Worm (Caenorhabditis elegans): Measurements from ENCODE around the gene C16D9.3.

C16D9.3 gene

ce11 chrV:8224634-8225033, 15.2 kb downstream of the C16D9.3 start, which contains the start of gene pax-1:
Gene pax-1, plus strand, starts transcription at chrV:8224934.
- TF ChIP-seq unc-62 (GFP tag; optimal IDR thresholded peaks at IDR 0.05) = no peak
- TF ChIP-seq unc-39 (tag; optimal IDR thresholded peaks at IDR 0.05) = no peak
- TF ChIP-seq sea-2 (GFP tag; optimal IDR thresholded peaks at IDR 0.05) = no peak
- TF ChIP-seq nhr-237 (tag; optimal IDR thresholded peaks at IDR 0.05) = no peak
- no peak for TF ChIP-seq aly-2 (tag; optimal IDR thresholded peaks at IDR 0.05)
- TF ChIP-seq ZK546.5 (tag; optimal IDR thresholded peaks at IDR 0.05) = no peak
- TF ChIP-seq nhr-11 (tag; optimal IDR thresholded peaks at IDR 0.05) = no peak
- TF ChIP-seq nfya-1 (tag; optimal IDR thresholded peaks at IDR 0.05; ENCODE audit: insufficient read depth) = no peak
- no peak for TF ChIP-seq jun-1 (tag; optimal IDR thresholded peaks at IDR 0.05)
- TF ChIP-seq ztf-4 (tag; optimal IDR thresholded peaks at IDR 0.05) = no peak
- TF ChIP-seq nhr-67 (tag; optimal IDR thresholded peaks at IDR 0.05) = no peak
- no peak for TF ChIP-seq R02D3.7 (tag; optimal IDR thresholded peaks at IDR 0.05)
- no peak for TF ChIP-seq snpc-4 (tag; optimal IDR thresholded peaks at IDR 0.05)
- no peak for TF ChIP-seq lsy-12 (tag; optimal IDR thresholded peaks at IDR 0.05)
- no peak for TF ChIP-seq nhr-25 (tag; optimal IDR thresholded peaks at IDR 0.05)
- no peak for TF ChIP-seq elt-2 (tag; optimal IDR thresholded peaks at IDR 0.05)
- no peak for TF ChIP-seq ztf-11 (tag; optimal IDR thresholded peaks at IDR 0.05)
- no peak for TF ChIP-seq lin-15B (tag; optimal IDR thresholded peaks at IDR 0.05)
- TF ChIP-seq elt-1 (tag; optimal IDR thresholded peaks at IDR 0.05) = no peak
- TF ChIP-seq fkh-10 (GFP tag; optimal IDR thresholded peaks at IDR 0.05) = no peak

ce11 chrV:8223417-8223816, 16.4 kb downstream of the C16D9.3 start:
- TF ChIP-seq nhr-77 (tag; optimal IDR thresholded peaks at IDR 0.05) = no peak
- no peak for TF ChIP-seq unc-62 (GFP tag; optimal IDR thresholded peaks at IDR 0.05)
- no peak for TF ChIP-seq elt-2 (tag; optimal IDR thresholded peaks at IDR 0.05)
- no peak for TF ChIP-seq ztf-4 (tag; optimal IDR thresholded peaks at IDR 0.05)
- TF ChIP-seq hmg-11 (tag; optimal IDR thresholded peaks at IDR 0.05) = no peak
- no peak for TF ChIP-seq nhr-237 (tag; optimal IDR thresholded peaks at IDR 0.05)
- TF ChIP-seq fos-1 (tag; optimal IDR thresholded peaks at IDR 0.05) = no peak
- TF ChIP-seq ama-1 (optimal IDR thresholded peaks at IDR 0.05) = no peak
- TF ChIP-seq nhr-76 (tag; optimal IDR thresholded peaks at IDR 0.05) = no peak
- no peak for TF ChIP-seq snpc-4 (tag; optimal IDR thresholded peaks at IDR 0.05)
- no peak for TF ChIP-seq skn-1 (tag; optimal IDR thresholded peaks at IDR 0.05)
- no peak for TF ChIP-seq elt-1 (tag; optimal IDR thresholded peaks at IDR 0.05)
- TF ChIP-seq mml-1 (tag; optimal IDR thresholded peaks at IDR 0.05) = no peak
- no peak for TF ChIP-seq ceh-9 (tag; optimal IDR thresholded peaks at IDR 0.05)
- TF ChIP-seq aly-2 (tag; optimal IDR thresholded peaks at IDR 0.05) = no peak

- TF ChIP-seq aly-2 (tag; optimal IDR thresholded peaks at IDR 0.05) (no peak), nhr-25 (tag; optimal IDR thresholded peaks at IDR 0.05) (no peak), nhr-28 (tag; optimal IDR thresholded peaks at IDR 0.05) (no peak), ceh-9 (tag; optimal IDR thresholded peaks at IDR 0.05) (no peak), jun-1 (tag; optimal IDR thresholded peaks at IDR 0.05) (no peak), lin-15B (tag; optimal IDR thresholded peaks at IDR 0.05) (peak; percentile 25), unc-62 (GFP tag; optimal IDR thresholded peaks at IDR 0.05) (no peak), nhr-43 (tag; optimal IDR thresholded peaks at IDR 0.05; ENCODE audit: poor library complexity, severe bottlenecking) (no peak), nhr-23 (tag; optimal IDR thresholded peaks at IDR 0.05) (peak; percentile 35), ZK546.5 (tag; optimal IDR thresholded peaks at IDR 0.05) (no peak), lin-39 (tag; optimal IDR thresholded peaks at IDR 0.05) (no peak), tbx-2 (tag; optimal IDR thresholded peaks at IDR 0.05) (no peak), ztf-4 (tag; optimal IDR thresholded peaks at IDR 0.05) (no peak), nhr-237 (tag; optimal IDR thresholded peaks at IDR 0.05) (no peak), egl-5 (tag; optimal IDR thresholded peaks at IDR 0.05) (no peak), elt-2 (tag; optimal IDR thresholded peaks at IDR 0.05) (no peak), nhr-67 (tag; optimal IDR thresholded peaks at IDR 0.05) (no peak), fkh-2 (tag; optimal IDR thresholded peaks at IDR 0.05) (no peak), nhr-12 (tag; optimal IDR thresholded peaks at IDR 0.05) (no peak), R02D3.7 (tag; optimal IDR thresholded peaks at IDR 0.05) (no peak), fkh-10 (GFP tag; optimal IDR thresholded peaks at IDR 0.05) (no peak), elt-3 (tag; optimal IDR thresholded peaks at IDR 0.05) (no peak), pha-4 (tag; optimal IDR thresholded peaks at IDR 0.05) (peak; percentile 43), nhr-11 (tag; optimal IDR thresholded peaks at IDR 0.05) (no peak), egl-27 (tag; optimal IDR thresholded peaks at IDR 0.05) (no peak), daf-12 (tag; optimal IDR thresholded peaks at IDR 0.05) (no peak), pqm-1 (tag; optimal IDR thresholded peaks at IDR 0.05) (no peak), sea-2 (GFP tag; optimal IDR thresholded peaks at IDR 0.05) (no peak), zag-1 (tag; optimal IDR thresholded peaks at IDR 0.05) (no peak), fos-1 (tag; optimal IDR thresholded peaks at IDR 0.05) (no peak), skn-1 (tag; optimal IDR thresholded peaks at IDR 0.05) (no peak), ztf-11 (tag; optimal IDR thresholded peaks at IDR 0.05) (no peak), ceh-28 (tag; optimal IDR thresholded peaks at IDR 0.05) (peak; percentile 60), snpc-4 (tag; optimal IDR thresholded peaks at IDR 0.05) (peak; percentile 53), nhr-76 (tag; optimal IDR thresholded peaks at IDR 0.05) (no peak), ama-1 (optimal IDR thresholded peaks at IDR 0.05) (no peak), mml-1 (tag; optimal IDR thresholded peaks at IDR 0.05) (no peak), nfya-1 (tag; optimal IDR thresholded peaks at IDR 0.05; ENCODE audit: insufficient read depth) (peak; percentile 41), unc-39 (tag; optimal IDR thresholded peaks at IDR 0.05) (no peak), nhr-77 (tag; optimal IDR thresholded peaks at IDR 0.05) (no peak), hmg-11 (tag; optimal IDR thresholded peaks at IDR 0.05) (no peak)
Observed at ce11 chrV:8221083-8221538, 18.7 kb downstream of the C16D9.3 start, which contains the start of the genes cogc-6 and air-1. Gene cogc-6, minus strand, starts transcription at chrV:8221316. Gene air-1, plus strand, starts transcription at chrV:8221488.

Data from whole organism, L3 larva.